Worm (Caenorhabditis elegans) whole organism, young adult: ENCODE measurements around the gene F11C7.2.

ENCODE experiments used
- B0019.2 ChIP-seq: fragments of 200-800 bp; sonication (Bioruptor generic); conservative IDR thresholded peaks from 2 replicates; pipeline ENCODE4 v1.3.6; 2022; ENCODE audit warnings: missing genetic modification reagents, missing genetic modification characterization, missing compliant biosample characterization
- F10E7.11 ChIP-seq: sonication (generic microtip); optimal IDR thresholded peaks from 2 replicates; lab custom pipeline; 2017; ENCODE audit warnings: mild to moderate bottlenecking, missing genetic modification characterization, moderate library complexity, missing compliant biosample characterization
- F22D6.2 ChIP-seq: sonication (generic microtip); optimal IDR thresholded peaks from 2 replicates; lab custom pipeline; 2016; ENCODE audit warnings: mild to moderate bottlenecking, missing genetic modification characterization, missing compliant biosample characterization
- F23B12.7 ChIP-seq: sonication (generic microtip); optimal IDR thresholded peaks from 2 replicates; lab custom pipeline; 2017; ENCODE audit warnings: missing genetic modification characterization, mild to moderate bottlenecking, missing compliant biosample characterization, antibody characterized with exemption, moderate library complexity; ENCODE audit not compliant: insufficient read depth
- F37B4.10 ChIP-seq: fragments of 200-800 bp; sonication (Bioruptor generic); IDR thresholded peaks from 2 replicates; pipeline ENCODE4 v1.3.6; 2022; ENCODE audit warnings: missing genetic modification characterization, missing compliant biosample characterization
- K11D2.4 ChIP-seq: fragments of 200-800 bp; sonication (Bioruptor generic); IDR thresholded peaks from 2 replicates; pipeline ENCODE4 v1.3.6; 2022; ENCODE audit warnings: missing genetic modification reagents, missing genetic modification characterization, missing compliant biosample characterization
- T07F8.4 ChIP-seq: sonication (generic microtip); optimal IDR thresholded peaks from 2 replicates; lab custom pipeline; 2016; ENCODE audit warnings: mild to moderate bottlenecking, missing genetic modification characterization, moderate library complexity, missing compliant biosample characterization
- Y53G8AR.9 ChIP-seq: fragments of 200-800 bp; sonication (Bioruptor generic); conservative IDR thresholded peaks from 2 replicates; pipeline ENCODE4 v1.3.6; 2022; ENCODE audit warnings: missing genetic modification reagents, missing genetic modification characterization, missing compliant biosample characterization
- Y67H2A.10 ChIP-seq: fragments of 200-800 bp; sonication (Bioruptor generic); conservative IDR thresholded peaks from 2 replicates; pipeline ENCODE4 v1.3.6; 2022; ENCODE audit warnings: missing genetic modification reagents, missing genetic modification characterization, missing compliant biosample characterization
- Y79H2A.3 ChIP-seq: fragments of 200-800 bp; sonication (Bioruptor generic); conservative IDR thresholded peaks from 2 replicates; pipeline ENCODE4 v1.3.6; 2022; ENCODE audit warnings: missing genetic modification reagents, missing genetic modification characterization, missing compliant biosample characterization
- ama-1 ChIP-seq, 3 experiments: fragments of 150-350 bp in 1 of 3; sonication (generic microtip) in 2 of 3; optimal IDR thresholded peaks; 2 replicates each; lab custom pipeline; 2014 to 2018; ENCODE audit warnings: missing biosample characterization in 2 of 3, missing genetic modification characterization in 2 of 3, missing genetic modification reagents in 2 of 3
- attf-3 ChIP-seq: fragments of 200-800 bp; sonication (Bioruptor generic); conservative IDR thresholded peaks from 2 replicates; pipeline ENCODE4 v1.3.6; 2022; ENCODE audit warnings: missing genetic modification reagents, missing genetic modification characterization, missing compliant biosample characterization
- attf-5 ChIP-seq: fragments of 200-800 bp; sonication (Bioruptor generic); optimal IDR thresholded peaks from 2 replicates; lab custom pipeline; 2018; ENCODE audit warnings: mild to moderate bottlenecking, missing genetic modification characterization, missing compliant biosample characterization
- cebp-2 ChIP-seq: fragments of 200-800 bp; sonication (Bioruptor generic); IDR thresholded peaks from 2 replicates; pipeline ENCODE4 v1.3.6; 2022; ENCODE audit warnings: missing genetic modification characterization, missing compliant biosample characterization
- ceh-100 ChIP-seq: fragments of 200-800 bp; sonication (Bioruptor generic); IDR thresholded peaks from 2 replicates; pipeline ENCODE4 v1.3.6; 2022; ENCODE audit warnings: missing genetic modification reagents, missing genetic modification characterization, missing compliant biosample characterization
- ceh-27 ChIP-seq: fragments of 200-800 bp; sonication (Bioruptor generic); optimal IDR thresholded peaks from 2 replicates; lab custom pipeline; 2018; ENCODE audit warnings: mild to moderate bottlenecking, missing genetic modification characterization, moderate library complexity, missing compliant biosample characterization
- ceh-79 ChIP-seq: sonication (generic microtip); optimal IDR thresholded peaks from 2 replicates; lab custom pipeline; 2017; ENCODE audit warnings: mild to moderate bottlenecking, missing genetic modification characterization, missing compliant biosample characterization
- die-1 ChIP-seq: sonication (generic microtip); optimal IDR thresholded peaks from 2 replicates; lab custom pipeline; 2016; ENCODE audit warnings: missing genotype, mild to moderate bottlenecking, missing genetic modification characterization, missing compliant biosample characterization
- dox-1 ChIP-seq: fragments of 200-800 bp; sonication (Bioruptor generic); IDR thresholded peaks from 2 replicates; pipeline ENCODE4 v1.3.6; 2022; ENCODE audit warnings: missing genetic modification reagents, missing genetic modification characterization, missing compliant biosample characterization
- egl-44 ChIP-seq: fragments of 200-800 bp; sonication (Bioruptor generic); IDR thresholded peaks from 2 replicates; pipeline ENCODE4 v1.3.6; 2022; ENCODE audit warnings: missing genetic modification reagents, missing genetic modification characterization, missing compliant biosample characterization
- fkh-3 ChIP-seq: sonication (generic microtip); optimal IDR thresholded peaks from 2 replicates; lab custom pipeline; 2016; ENCODE audit warnings: mild to moderate bottlenecking, missing genetic modification characterization, missing compliant biosample characterization
- hmg-1.2 ChIP-seq: fragments of 200-800 bp; sonication (Bioruptor generic); IDR thresholded peaks from 2 replicates; pipeline ENCODE4 v1.3.6; 2022; ENCODE audit warnings: missing genetic modification reagents, missing genetic modification characterization, missing compliant biosample characterization
- hrde-1 ChIP-seq: sonication (generic microtip); optimal IDR thresholded peaks from 2 replicates; lab custom pipeline; 2016; ENCODE audit warnings: missing genetic modification characterization, mild to moderate bottlenecking, missing compliant biosample characterization, moderate library complexity, missing genotype, missing genetic modification reagents, borderline replicate concordance
- lin-35 ChIP-seq, 3 experiments: fragments of 150-350 bp in 2 of 3; sonication (generic microtip) in 1 of 3; optimal IDR thresholded peaks; 2 replicates each; lab custom pipeline; 2014 to 2018; ENCODE audit warnings: missing biosample characterization in 3 of 3, missing genetic modification characterization in 3 of 3, missing genetic modification reagents in 3 of 3
- lin-40 ChIP-seq: sonication (generic microtip); optimal IDR thresholded peaks from 2 replicates; lab custom pipeline; 2016; ENCODE audit warnings: missing genetic modification characterization, mild to moderate bottlenecking, missing compliant biosample characterization, missing genotype, missing genetic modification reagents
- madf-10 ChIP-seq: sonication (generic microtip); optimal IDR thresholded peaks from 2 replicates; lab custom pipeline; 2016; ENCODE audit warnings: mild to moderate bottlenecking, missing genetic modification characterization, missing compliant biosample characterization
- madf-3 ChIP-seq: fragments of 200-800 bp; sonication (Bioruptor generic); IDR thresholded peaks from 2 replicates; pipeline ENCODE4 v1.3.6; 2022; ENCODE audit warnings: missing genetic modification reagents, missing genetic modification characterization, missing compliant biosample characterization
- mcd-1 ChIP-seq: fragments of 200-800 bp; sonication (Bioruptor generic); IDR thresholded peaks from 2 replicates; pipeline ENCODE4 v1.3.6; 2022; ENCODE audit warnings: missing genetic modification reagents, missing genetic modification characterization, missing compliant biosample characterization
- nhr-80 ChIP-seq: sonication (generic microtip); optimal IDR thresholded peaks from 2 replicates; lab custom pipeline; 2016; ENCODE audit warnings: missing genetic modification characterization, missing compliant biosample characterization
- rcor-1 ChIP-seq: fragments of 200-800 bp; sonication (Bioruptor generic); IDR thresholded peaks from 2 replicates; pipeline ENCODE4 v1.3.6; 2022; ENCODE audit warnings: missing genetic modification reagents, missing genetic modification characterization, missing compliant biosample characterization
- repo-1 ChIP-seq: sonication (generic microtip); optimal IDR thresholded peaks from 2 replicates; lab custom pipeline; 2017; ENCODE audit warnings: mild to moderate bottlenecking, missing genetic modification characterization, missing compliant biosample characterization
- snpc-3.4 ChIP-seq: sonication (generic microtip); optimal IDR thresholded peaks from 2 replicates; lab custom pipeline; 2017; ENCODE audit warnings: missing genetic modification characterization, mild to moderate bottlenecking, missing compliant biosample characterization, antibody characterized with exemption, moderate library complexity, missing genotype, missing genetic modification reagents
- snpc-4 ChIP-seq, 5 experiments: fragments of 150-350 bp in 1 of 5; sonication (generic microtip) in 4 of 5; optimal IDR thresholded peaks; 2 replicates each; lab custom pipeline; 2014 to 2018; ENCODE audit warnings: missing genetic modification characterization in 5 of 5, missing biosample characterization in 3 of 5, antibody characterized with exemption in 2 of 5, mild to moderate bottlenecking in 2 of 5, missing compliant biosample characterization in 2 of 5, missing genotype in 2 of 5, moderate library complexity in 2 of 5, missing genetic modification reagents in 1 of 5
- somi-1 ChIP-seq: fragments of 200-800 bp; sonication (Bioruptor generic); optimal IDR thresholded peaks from 2 replicates; lab custom pipeline; 2018; ENCODE audit warnings: mild to moderate bottlenecking, missing genetic modification characterization, missing compliant biosample characterization
- sptf-2 ChIP-seq: fragments of 200-800 bp; sonication (Bioruptor generic); optimal IDR thresholded peaks from 2 replicates; lab custom pipeline; 2018; ENCODE audit warnings: mild to moderate bottlenecking, missing genetic modification characterization, missing compliant biosample characterization
- tbp1 ChIP-seq: fragments of 200-800 bp; sonication (Bioruptor generic); optimal IDR thresholded peaks from 2 replicates; lab custom pipeline; 2018; ENCODE audit warnings: mild to moderate bottlenecking, missing genetic modification characterization, missing compliant biosample characterization
- tbx-9 ChIP-seq: sonication (generic microtip); optimal IDR thresholded peaks from 2 replicates; lab custom pipeline; 2016; ENCODE audit warnings: borderline replicate concordance, missing genetic modification characterization, inconsistent platforms, missing compliant biosample characterization
- xnd-1 ChIP-seq: sonication (generic microtip); optimal IDR thresholded peaks from 2 replicates; lab custom pipeline; 2016; ENCODE audit warnings: missing genotype, missing genetic modification reagents, missing genetic modification characterization, missing compliant biosample characterization
- zfh-2 ChIP-seq: fragments of 200-800 bp; sonication (Bioruptor generic); conservative IDR thresholded peaks from 2 replicates; pipeline ENCODE4 v1.3.6; 2022; ENCODE audit warnings: missing genetic modification reagents, missing genetic modification characterization, missing compliant biosample characterization
- ztf-18 ChIP-seq: sonication (generic microtip); optimal IDR thresholded peaks from 2 replicates; lab custom pipeline; 2016; ENCODE audit warnings: missing genotype, mild to moderate bottlenecking, missing genetic modification characterization, missing compliant biosample characterization
- ztf-26 ChIP-seq: sonication (generic microtip); optimal IDR thresholded peaks from 2 replicates; lab custom pipeline; 2017; ENCODE audit warnings: missing genetic modification characterization, missing compliant biosample characterization

F11C7.2 gene

DNA sequence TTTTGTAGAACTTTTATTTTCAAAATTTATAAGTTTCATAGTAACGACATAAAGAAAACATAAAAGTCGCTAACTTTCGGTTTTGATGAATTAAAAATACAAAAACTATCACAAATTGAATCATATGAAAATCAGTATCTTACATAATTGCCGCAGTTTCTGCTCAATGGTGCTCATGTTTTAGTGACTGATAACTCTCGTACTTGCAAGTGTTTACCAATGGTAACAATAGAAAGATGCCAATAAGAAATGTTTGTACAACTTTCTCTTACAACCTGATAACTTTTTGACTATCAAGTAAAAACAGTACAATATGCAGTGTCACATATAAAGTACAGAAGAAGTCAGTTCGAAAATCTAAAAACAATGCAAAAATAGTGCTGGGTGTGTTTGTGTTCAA, 10.5 kb upstream of the F11C7.2 start:
- TF ChIP-seq nhr-80 (tag; lab: Kevin White, UChicago) (peak; percentile 17), B0019.2 (no peak), lin-35 (GFP tag; optimal IDR thresholded peaks at IDR 0.05; lab: Kevin White, UChicago) (no peak)
- TF ChIP-seq, all 124 proteins: peak for 1

DNA sequence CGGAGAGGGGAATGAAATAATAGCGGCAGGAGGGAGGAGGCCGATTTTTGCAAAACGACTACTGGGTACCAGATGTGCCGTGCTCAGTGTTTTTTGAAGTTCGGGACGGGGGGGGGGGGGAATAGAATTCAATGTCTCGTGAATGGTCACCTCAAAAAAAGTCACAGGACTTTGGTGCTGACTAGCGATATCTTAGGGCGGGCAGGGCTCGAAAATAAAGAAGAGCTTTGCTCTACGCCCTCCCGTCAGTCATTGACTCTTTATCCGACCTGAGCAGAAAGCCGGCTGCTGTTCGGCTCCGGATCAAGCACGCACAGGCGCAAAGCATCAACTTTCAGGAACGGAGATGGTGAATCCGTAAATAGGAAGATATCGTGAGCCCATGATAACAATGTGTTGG, 6.1 kb upstream of the F11C7.2 start:
- TF ChIP-seq Y79H2A.3 (GFP tag; lab: Robert Waterston, UW) (no peak), attf-3 (GFP tag; lab: Robert Waterston, UW) (no peak), zfh-2 (GFP tag; lab: Robert Waterston, UW) (peak; percentile 51)

DNA sequence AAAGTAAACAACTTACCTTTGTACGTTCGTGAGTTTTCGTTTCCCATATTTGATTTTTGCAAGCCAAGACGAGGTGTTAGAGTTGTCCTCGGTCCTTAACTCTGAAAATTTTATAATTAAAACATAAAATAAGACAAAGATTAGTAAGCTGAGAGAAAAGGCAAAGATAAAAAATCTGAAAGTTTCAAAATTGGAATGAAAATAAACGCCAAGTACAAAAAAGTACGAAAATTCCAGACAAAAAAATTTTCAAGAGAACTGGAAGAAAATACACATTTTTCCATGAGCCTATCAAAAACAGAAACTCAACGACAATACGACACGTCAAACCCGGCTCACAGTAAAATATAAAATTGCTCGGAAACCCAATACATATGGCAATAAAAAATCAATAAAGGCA, 5.1 kb upstream of the F11C7.2 start, which contains the start of gene F10D7.5:
F10D7.5 (minus strand) TSS at position 101 of the 400 bp plus-strand sequence.
- no peak for TF ChIP-seq xnd-1
- TF ChIP-seq hrde-1 = no peak
- no peak for TF ChIP-seq egl-44
- TF ChIP-seq Y67H2A.10 (GFP tag; lab: Robert Waterston, UW) = no peak
- TF ChIP-seq ceh-100 (GFP tag; lab: Robert Waterston, UW) = no peak
- TF ChIP-seq tbp1 (GFP tag; lab: Kevin White, UChicago) = no peak
- TF ChIP-seq ceh-79 (tag; lab: Kevin White, UChicago) = no peak
- TF ChIP-seq F10E7.11 (tag; lab: Kevin White, UChicago) = no peak
- no peak for TF ChIP-seq cebp-2 (GFP tag; lab: Robert Waterston, UW)
- TF ChIP-seq rcor-1 (GFP tag; lab: Robert Waterston, UW) = no peak
- TF ChIP-seq madf-3 (GFP tag; lab: Robert Waterston, UW) = no peak
- TF ChIP-seq fkh-3 (tag; lab: Kevin White, UChicago) = no peak
- TF ChIP-seq die-1 (tag; lab: Kevin White, UChicago) = no peak
- TF ChIP-seq F22D6.2 (tag; lab: Kevin White, UChicago) = no peak
- TF ChIP-seq sptf-2 (GFP tag; lab: Kevin White, UChicago) = no peak
- no peak for TF ChIP-seq Y53G8AR.9 (GFP tag; lab: Robert Waterston, UW)
- TF ChIP-seq snpc-3.4 (tag; lab: Kevin White, UChicago) = no peak

DNA sequence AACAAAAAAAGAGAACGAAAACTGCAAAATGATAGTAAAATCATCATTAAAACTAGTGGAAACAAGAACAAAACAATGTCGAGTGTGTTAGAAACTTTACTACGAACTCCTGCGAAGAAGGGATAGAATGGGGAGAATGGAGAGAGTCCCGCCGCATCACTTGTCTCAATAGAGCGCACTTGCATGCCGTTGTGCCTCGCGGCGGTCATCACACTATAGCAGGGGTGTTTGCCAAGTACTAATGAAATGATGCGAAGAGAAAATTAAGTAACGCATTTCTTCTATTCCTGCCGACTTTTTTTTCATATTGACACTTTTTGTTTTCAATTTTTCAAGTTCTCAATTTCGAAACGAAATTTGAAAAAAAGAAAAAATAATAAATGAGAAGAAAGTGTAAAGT, 4.4 kb upstream of the F11C7.2 start:
- peak; percentile 5 for TF ChIP-seq ztf-18
- no peak for TF ChIP-seq tbx-9
- no peak for TF ChIP-seq ama-1 (optimal IDR thresholded peaks at IDR 0.05; lab: Kevin White, UChicago)
- no peak for TF ChIP-seq ama-1 (GFP tag; optimal IDR thresholded peaks at IDR 0.05; lab: Kevin White, UChicago)
- TF ChIP-seq attf-5 (GFP tag; lab: Kevin White, UChicago) = peak; percentile 57
- TF ChIP-seq K11D2.4 (GFP tag; lab: Robert Waterston, UW) = 0 out of 2 replicates have a peak, but pooled peaks have one; percentile 40
- TF ChIP-seq nhr-80 (tag; lab: Kevin White, UChicago) = peak; percentile 92
- peak; percentile 17; the same call in 1 of the 2 replicates for TF ChIP-seq rcor-1 (GFP tag; lab: Robert Waterston, UW)
- TF ChIP-seq snpc-4 (GFP tag; optimal IDR thresholded peaks at IDR 0.05; lab: Kevin White, UChicago) = no peak
- TF ChIP-seq snpc-4 (tag; optimal IDR thresholded peaks at IDR 0.05; lab: Kevin White, UChicago) = peak in 3 of 4 experiments; percentile 18 to 50 (median 30)
- TF ChIP-seq F37B4.10 (GFP tag; lab: Robert Waterston, UW) = no peak
- peak; percentile 65 for TF ChIP-seq dox-1
- TF ChIP-seq ztf-26 = peak; percentile 74
- peak; percentile 43; the same call in 1 of the 2 replicates for TF ChIP-seq hmg-1.2 (GFP tag; lab: Robert Waterston, UW)
- TF ChIP-seq somi-1 (GFP tag; lab: Kevin White, UChicago) = peak; percentile 11
- peak; percentile 96 for TF ChIP-seq mcd-1
- TF ChIP-seq tbp1 (GFP tag; lab: Kevin White, UChicago) = peak; percentile 13
- TF ChIP-seq lin-40 (tag; lab: Kevin White, UChicago) = peak; percentile 80
- TF ChIP-seq lin-35 (GFP tag; optimal IDR thresholded peaks at IDR 0.05; lab: Kevin White, UChicago) = peak in 1 of 3 experiments; percentile 27
- peak; percentile 72 for TF ChIP-seq ceh-27 (GFP tag; lab: Kevin White, UChicago)
- TF ChIP-seq F23B12.7 (tag; lab: Kevin White, UChicago) = peak; percentile 61
- TF ChIP-seq die-1 (tag; lab: Kevin White, UChicago) = no peak
- TF ChIP-seq repo-1 (tag; lab: Kevin White, UChicago) = no peak
- TF ChIP-seq T07F8.4 (tag; lab: Kevin White, UChicago) = no peak
- TF ChIP-seq madf-10 (tag; lab: Kevin White, UChicago) = peak; percentile 75
